Worm (Caenorhabditis elegans) whole organism, L4 larva: ENCODE results near the gene dpl-1.
A peak's percentile ranks its signal among the peaks of the same experiment; 100 is the strongest.

ENCODE experiments used
- F10B5.3 ChIP-seq: sonication (generic microtip); optimal IDR thresholded peaks from 2 replicates; lab custom pipeline; 2016; ENCODE audit warnings: mild to moderate bottlenecking, missing genetic modification characterization, missing compliant biosample characterization
- F44E2.7 ChIP-seq: fragments of 200-800 bp; sonication (Bioruptor generic); IDR thresholded peaks from 2 replicates; pipeline ENCODE4 v2.1.2; 2022; ENCODE audit warnings: missing genetic modification characterization, missing compliant biosample characterization
- F49E8.2 ChIP-seq: sonication (generic microtip); optimal IDR thresholded peaks from 2 replicates; lab custom pipeline; 2016; ENCODE audit warnings: missing compliant biosample characterization, mild to moderate bottlenecking, missing genetic modification characterization, borderline replicate concordance
- R02D3.7 ChIP-seq: fragments of 150-350 bp; sonication (generic microtip); optimal IDR thresholded peaks from 3 replicates; lab custom pipeline; 2014; ENCODE audit warnings: missing biosample characterization, missing genetic modification characterization
- T20F7.1 ChIP-seq: fragments of 200-800 bp; sonication (Bioruptor generic); optimal IDR thresholded peaks from 2 replicates; lab custom pipeline; 2018; ENCODE audit warnings: mild to moderate bottlenecking, missing genetic modification characterization, missing compliant biosample characterization
- T26A8.4 ChIP-seq: fragments of 200-800 bp; sonication (Bioruptor generic); IDR thresholded peaks from 2 replicates; pipeline ENCODE4 v1.3.6; 2022; ENCODE audit warnings: missing genetic modification characterization, missing compliant biosample characterization
- Y48G9A.11 ChIP-seq: fragments of 200-800 bp; sonication (Bioruptor generic); IDR thresholded peaks from 2 replicates; pipeline ENCODE4 v1.3.6; 2022; ENCODE audit warnings: missing genetic modification reagents, missing genetic modification characterization, missing compliant biosample characterization
- ZK337.2 ChIP-seq: fragments of 200-800 bp; sonication (Bioruptor generic); IDR thresholded peaks from 2 replicates; pipeline ENCODE4 v1.3.6; 2022; ENCODE audit warnings: missing genetic modification reagents, missing genetic modification characterization, missing compliant biosample characterization
- aha-1 ChIP-seq: fragments of 150-350 bp; peaks from one replicate; lab custom pipeline; 2014; ENCODE audit warnings: missing biosample characterization, missing genetic modification characterization
- ama-1 ChIP-seq: fragments of 150-350 bp; optimal IDR thresholded peaks from 2 replicates; lab custom pipeline; 2014; ENCODE audit warnings: inconsistent platforms, mixed read lengths
- ceh-20 ChIP-seq: fragments of 200-800 bp; sonication (Bioruptor generic); IDR thresholded peaks from 2 replicates; pipeline ENCODE4 v1.3.6; 2022; ENCODE audit warnings: missing genetic modification reagents, missing genetic modification characterization, missing compliant biosample characterization
- ceh-62 ChIP-seq: sonication (generic microtip); optimal IDR thresholded peaks from 2 replicates; lab custom pipeline; 2017; ENCODE audit warnings: missing biosample characterization, missing genetic modification characterization
- cey-2 ChIP-seq: sonication (generic microtip); optimal IDR thresholded peaks from 3 replicates; lab custom pipeline; 2017; ENCODE audit warnings: missing genetic modification characterization, mild to moderate bottlenecking, missing compliant biosample characterization, antibody characterized with exemption, borderline replicate concordance; ENCODE audit not compliant: insufficient read depth
- ctbp-1 ChIP-seq: fragments of 200-800 bp; sonication (Bioruptor generic); IDR thresholded peaks from 2 replicates; pipeline ENCODE4 v1.3.6; 2022; ENCODE audit warnings: missing genetic modification reagents, missing genetic modification characterization, missing compliant biosample characterization
- dmd-6 ChIP-seq: fragments of 200-800 bp; sonication (Bioruptor generic); IDR thresholded peaks from 2 replicates; pipeline ENCODE4 v1.3.6; 2022; ENCODE audit warnings: missing genetic modification reagents, missing genetic modification characterization, missing compliant biosample characterization
- dmd-8 ChIP-seq: fragments of 200-800 bp; sonication (Bioruptor generic); IDR thresholded peaks from 2 replicates; pipeline ENCODE4 v1.3.6; 2022; ENCODE audit warnings: missing genetic modification characterization, missing compliant biosample characterization
- duxl-1 ChIP-seq: sonication (generic microtip); optimal IDR thresholded peaks from 2 replicates; lab custom pipeline; 2016; ENCODE audit warnings: mild to moderate bottlenecking, missing genetic modification characterization, moderate library complexity, missing compliant biosample characterization; ENCODE audit not compliant: poor library complexity
- egl-43 ChIP-seq: fragments of 200-800 bp; sonication (Bioruptor generic); IDR thresholded peaks from 2 replicates; pipeline ENCODE4 v1.3.6; 2022; ENCODE audit warnings: missing genetic modification reagents, missing genetic modification characterization, missing compliant biosample characterization
- fos-1 ChIP-seq: fragments of 150-350 bp; optimal IDR thresholded peaks from 2 replicates; lab custom pipeline; 2014; ENCODE audit warnings: missing biosample characterization, missing genetic modification characterization
- gei-8 ChIP-seq: fragments of 200-800 bp; sonication (Bioruptor generic); optimal IDR thresholded peaks from 2 replicates; lab custom pipeline; 2018; ENCODE audit warnings: mild to moderate bottlenecking, missing genetic modification characterization, missing compliant biosample characterization
- hlh-11 ChIP-seq: fragments of 200-800 bp; sonication (Bioruptor generic); optimal IDR thresholded peaks from 2 replicates; lab custom pipeline; 2018; ENCODE audit warnings: mild to moderate bottlenecking, missing genetic modification characterization, missing compliant biosample characterization
- hmg-1.1 ChIP-seq: fragments of 200-800 bp; sonication (Bioruptor generic); IDR thresholded peaks from 2 replicates; pipeline ENCODE4 v1.3.6; 2022; ENCODE audit warnings: missing genetic modification reagents, missing genetic modification characterization, missing compliant biosample characterization
- lin-29 ChIP-seq: fragments of 200-800 bp; sonication (Bioruptor generic); IDR thresholded peaks from 2 replicates; pipeline ENCODE4 v1.3.6; 2022; ENCODE audit warnings: missing genetic modification reagents, missing genetic modification characterization, missing compliant biosample characterization
- lin-38 ChIP-seq: fragments of 200-800 bp; sonication (Bioruptor generic); IDR thresholded peaks from 2 replicates; pipeline ENCODE4 v1.3.6; 2022; ENCODE audit warnings: missing genetic modification reagents, missing genetic modification characterization, missing compliant biosample characterization
- lsy-2 ChIP-seq, 2 experiments: fragments of 150-350 bp in 1 of 2; sonication (generic microtip) in 1 of 2; optimal IDR thresholded peaks; 2 replicates each; lab custom pipeline; 2014 to 2017; ENCODE audit warnings: missing biosample characterization in 2 of 2, missing genetic modification characterization in 2 of 2
- mdt-29 ChIP-seq: fragments of 200-800 bp; sonication (Bioruptor generic); IDR thresholded peaks from 2 replicates; pipeline ENCODE4 v1.3.6; 2022; ENCODE audit warnings: missing genetic modification reagents, missing genetic modification characterization, missing compliant biosample characterization
- mep-1 ChIP-seq: fragments of 150-350 bp; sonication (generic microtip); optimal IDR thresholded peaks from 3 replicates; lab custom pipeline; 2014; ENCODE audit warnings: missing biosample characterization, missing genetic modification characterization
- mes-2 ChIP-seq: sonication (generic microtip); optimal IDR thresholded peaks from 2 replicates; lab custom pipeline; 2016; ENCODE audit warnings: missing genotype, mild to moderate bottlenecking, missing genetic modification characterization, missing compliant biosample characterization; ENCODE audit not compliant: poor library complexity, severe bottlenecking
- mxl-3 ChIP-seq: fragments of 200-800 bp; sonication (Bioruptor generic); optimal IDR thresholded peaks from 2 replicates; lab custom pipeline; 2018; ENCODE audit warnings: mild to moderate bottlenecking, missing genetic modification characterization, missing compliant biosample characterization
- nhr-10 ChIP-seq: fragments of 150-350 bp; optimal IDR thresholded peaks from 2 replicates; lab custom pipeline; 2014; ENCODE audit warnings: missing biosample characterization, missing genetic modification characterization
- nhr-102 ChIP-seq: sonication (generic microtip); optimal IDR thresholded peaks from 2 replicates; lab custom pipeline; 2016; ENCODE audit warnings: mild to moderate bottlenecking, missing genetic modification characterization, moderate library complexity, missing compliant biosample characterization
- nhr-111 ChIP-seq: fragments of 200-800 bp; sonication (Bioruptor generic); optimal IDR thresholded peaks from 2 replicates; lab custom pipeline; 2018; ENCODE audit warnings: mild to moderate bottlenecking, missing genetic modification characterization, missing compliant biosample characterization
- nhr-25 ChIP-seq: sonication (generic microtip); optimal IDR thresholded peaks from 2 replicates; lab custom pipeline; 2017; ENCODE audit warnings: missing genetic modification characterization, mild to moderate bottlenecking, missing compliant biosample characterization, antibody characterized with exemption, moderate library complexity, borderline replicate concordance; ENCODE audit not compliant: insufficient read depth
- nhr-28 ChIP-seq: fragments of 150-350 bp; optimal IDR thresholded peaks from 2 replicates; lab custom pipeline; 2014; ENCODE audit warnings: missing biosample characterization, missing genetic modification characterization
- nhr-48 ChIP-seq: sonication (generic microtip); optimal IDR thresholded peaks from 2 replicates; lab custom pipeline; 2016; ENCODE audit warnings: mild to moderate bottlenecking, missing genetic modification characterization, missing compliant biosample characterization
- nhr-6 ChIP-seq: fragments of 150-350 bp; optimal IDR thresholded peaks from 2 replicates; lab custom pipeline; 2014; ENCODE audit warnings: missing biosample characterization, missing genetic modification characterization
- php-3 ChIP-seq: fragments of 200-800 bp; sonication (Bioruptor generic); IDR thresholded peaks from 2 replicates; pipeline ENCODE4 v1.3.6; 2022; ENCODE audit warnings: missing genetic modification reagents, missing genetic modification characterization, missing compliant biosample characterization
- pqm-1 ChIP-seq: sonication (generic microtip); optimal IDR thresholded peaks from 2 replicates; lab custom pipeline; 2017; ENCODE audit warnings: missing biosample characterization, missing genetic modification characterization
- snpc-1.2 ChIP-seq: fragments of 200-800 bp; sonication (Bioruptor generic); IDR thresholded peaks from 2 replicates; pipeline ENCODE4 v1.3.6; 2022; ENCODE audit warnings: missing genetic modification reagents, missing genetic modification characterization, missing compliant biosample characterization
- spr-3 ChIP-seq: fragments of 200-800 bp; sonication (Bioruptor generic); optimal IDR thresholded peaks from 2 replicates; lab custom pipeline; 2018; ENCODE audit warnings: mild to moderate bottlenecking, missing genetic modification characterization, missing compliant biosample characterization
- tra-1 ChIP-seq: fragments of 200-800 bp; sonication (Bioruptor generic); IDR thresholded peaks from 2 replicates; pipeline ENCODE4 v1.3.6; 2022; ENCODE audit warnings: missing genetic modification reagents, missing genetic modification characterization, missing compliant biosample characterization
- unc-130 ChIP-seq: sonication (generic microtip); optimal IDR thresholded peaks from 2 replicates; lab custom pipeline; 2016; ENCODE audit warnings: missing genetic modification reagents, missing genetic modification characterization, missing compliant biosample characterization
- unc-62 ChIP-seq, 3 experiments: fragments of 150-350 bp in 1 of 3; sonication (generic microtip); optimal IDR thresholded peaks in 2 of 3; peaks in 1 of 3; 1 replicate in 1 of 3; 2 replicates in 2 of 3; lab custom pipeline; 2014 to 2017; ENCODE audit warnings: missing biosample characterization in 3 of 3, missing genetic modification characterization in 3 of 3, missing genetic modification reagents in 3 of 3, missing genotype in 1 of 3
- vab-7 ChIP-seq: fragments of 200-800 bp; sonication (Bioruptor generic); IDR thresholded peaks from 2 replicates; pipeline ENCODE4 v1.3.6; 2022; ENCODE audit warnings: missing genetic modification reagents, missing genetic modification characterization, missing compliant biosample characterization
- zfp-3 ChIP-seq: fragments of 200-800 bp; sonication (Bioruptor generic); conservative IDR thresholded peaks from 2 replicates; pipeline ENCODE4 v1.3.6; 2022; ENCODE audit warnings: missing genetic modification reagents, missing genetic modification characterization, missing compliant biosample characterization

The dpl-1 gene

ce11 chrII:9126965-9127364 lies 42.7 kb upstream of the dpl-1 start (continued):
- TF ChIP-seq ceh-20 (GFP tag; lab: Robert Waterston, UW) = no peak
- TF ChIP-seq nhr-111 (GFP tag; lab: Kevin White, UChicago) = no peak
- no peak for TF ChIP-seq F49E8.2 (tag; lab: Kevin White, UChicago)
- peak; percentile 47 for TF ChIP-seq mep-1 (tag; lab: Kevin White, UChicago)
- no peak for TF ChIP-seq R02D3.7 (tag; lab: Kevin White, UChicago)
- TF ChIP-seq lin-38 (GFP tag; lab: Robert Waterston, UW) = no peak
- no peak for TF ChIP-seq ceh-62 (tag; lab: Kevin White, UChicago)
- TF ChIP-seq mes-2 (tag; lab: Kevin White, UChicago) = peak; percentile 52

ce11 chrII:9127379-9127778 lies 42.3 kb upstream of the dpl-1 start:
- TF ChIP-seq aha-1 (tag; lab: Kevin White, UChicago) (peak; percentile 93), duxl-1 (no peak), unc-130 (GFP tag; lab: Kevin White, UChicago) (no peak), zfp-3 (GFP tag; lab: Robert Waterston, UW) (no peak), unc-62 (GFP tag; optimal IDR thresholded peaks at IDR 0.05 in 1 of 2; lab: Kevin White, UChicago) (peak in 1 of 2 experiments; percentile 7), unc-62 (tag; optimal IDR thresholded peaks at IDR 0.05; lab: Kevin White, UChicago) (no peak), hmg-1.1 (GFP tag; lab: Robert Waterston, UW) (0 out of 2 replicates have a peak, but pooled peaks have one; percentile 0), lsy-2 (tag; optimal IDR thresholded peaks at IDR 0.05; lab: Kevin White, UChicago) (no peak)

- TF ChIP-seq F44E2.7 (no peak), tra-1 (GFP tag; lab: Robert Waterston, UW) (peak; percentile 68; the same call in 1 of the 2 replicates), cey-2 (tag; lab: Kevin White, UChicago) (peak; percentile 65), gei-8 (GFP tag; lab: Kevin White, UChicago) (no peak), pqm-1 (tag; lab: Kevin White, UChicago) (peak; percentile 82), vab-7 (GFP tag; lab: Robert Waterston, UW) (no peak), mep-1 (tag; lab: Kevin White, UChicago) (peak; percentile 40), Y48G9A.11 (GFP tag; lab: Robert Waterston, UW) (no peak), ZK337.2 (GFP tag; lab: Robert Waterston, UW) (no peak), fos-1 (no peak), F10B5.3 (tag; lab: Kevin White, UChicago) (no peak), egl-43 (GFP tag; lab: Robert Waterston, UW) (no peak), nhr-10 (peak; percentile 42), nhr-28 (peak; percentile 86), hlh-11 (tag; lab: Kevin White, UChicago) (peak; percentile 89), nhr-102 (peak; percentile 19), mdt-29 (GFP tag; lab: Robert Waterston, UW) (peak; percentile 83), lin-29 (peak; percentile 69), snpc-1.2 (GFP tag; lab: Robert Waterston, UW) (no peak), unc-62 (GFP tag; optimal IDR thresholded peaks at IDR 0.05 in 1 of 2; lab: Kevin White, UChicago) (peak in 1 of 2 experiments; percentile 45), unc-62 (tag; optimal IDR thresholded peaks at IDR 0.05; lab: Kevin White, UChicago) (no peak), nhr-6 (tag; lab: Kevin White, UChicago) (peak; percentile 51), nhr-48 (tag; lab: Kevin White, UChicago) (peak; percentile 79), F49E8.2 (tag; lab: Kevin White, UChicago) (no peak), ctbp-1 (GFP tag; lab: Robert Waterston, UW) (0 out of 2 replicates have a peak, but pooled peaks have one; percentile 19), dmd-6 (GFP tag; lab: Robert Waterston, UW) (peak; percentile 82), spr-3 (no peak), nhr-25 (no peak), ama-1 (lab: Kevin White, UChicago) (peak; percentile 70), dmd-8 (GFP tag; lab: Robert Waterston, UW) (no peak), T20F7.1 (GFP tag; lab: Kevin White, UChicago) (peak; percentile 20), mxl-3 (GFP tag; lab: Kevin White, UChicago) (peak; percentile 64), php-3 (GFP tag; lab: Robert Waterston, UW) (0 out of 2 replicates have a peak, but pooled peaks have one; percentile 12), T26A8.4 (GFP tag; lab: Robert Waterston, UW) (peak; percentile 34; the same call in 1 of the 2 replicates)
Measured at ce11 chrII:9128132-9128531, 41.6 kb upstream of the dpl-1 start.
